Fruit fly (Drosophila melanogaster): ENCODE measurements around the gene CG10237.

CG10237 gene

dm6 chr2L:19434260-19434659 is 8.3 kb downstream of the CG10237 start (continued):
- TF ChIP-seq maf-S (GFP tag; optimal IDR thresholded peaks at IDR 0.05) (no peak), ATbp (GFP tag; optimal IDR thresholded peaks at IDR 0.05) (peak; percentile 87), CG15011 (GFP tag; optimal IDR thresholded peaks at IDR 0.05) (peak; percentile 51), seq (GFP tag; IDR thresholded peaks at IDR 0.05) (no peak), CG13775 (GFP tag; optimal IDR thresholded peaks at IDR 0.05) (no peak), CG32532 (GFP tag; IDR thresholded peaks at IDR 0.05) (no peak), CG8765 (GFP tag; IDR thresholded peaks at IDR 0.05) (no peak), CG17328 (GFP tag; IDR thresholded peaks at IDR 0.05) (no peak), CG13287 (GFP tag; IDR thresholded peaks at IDR 0.05; ENCODE audit: partially characterized antibody) (no peak), CG30431 (GFP tag; optimal IDR thresholded peaks at IDR 0.05) (no peak), CG2712 (tag; optimal IDR thresholded peaks at IDR 0.05) (peak; percentile 74), CG9727 (GFP tag; optimal IDR thresholded peaks at IDR 0.05) (peak; percentile 57), Fer1 (GFP tag; optimal IDR thresholded peaks at IDR 0.05) (peak; percentile 70), lbe (GFP tag; optimal IDR thresholded peaks at IDR 0.05) (no peak), Ptx1 (GFP tag; IDR thresholded peaks at IDR 0.05) (no peak), zen (tag; optimal IDR thresholded peaks at IDR 0.05) (peak; percentile 1), CG13894 (tag; optimal IDR thresholded peaks at IDR 0.05) (no peak), vnd (GFP tag; IDR thresholded peaks at IDR 0.05; ENCODE audit: partially characterized antibody) (no peak), crp (GFP tag; optimal IDR thresholded peaks at IDR 0.05) (no peak)

- TF ChIP-seq Sry-β (GFP tag; optimal IDR thresholded peaks at IDR 0.05) (no peak), Med (GFP tag) (peak; percentile 72), ems (GFP tag; optimal IDR thresholded peaks at IDR 0.05) (no peak), Opbp (GFP tag; IDR thresholded peaks at IDR 0.05; ENCODE audit: partially characterized antibody) (no peak), sug (tag; optimal IDR thresholded peaks at IDR 0.05) (peak; percentile 11), Fer1 (GFP tag; optimal IDR thresholded peaks at IDR 0.05) (peak; percentile 38), Sox100B (GFP tag; optimal IDR thresholded peaks at IDR 0.05) (peak; percentile 4), CG34422 (GFP tag; IDR thresholded peaks at IDR 0.05) (no peak), CG31441 (GFP tag; IDR thresholded peaks at IDR 0.05) (0 out of 2 replicates have a peak, but pooled peaks have one; percentile 14), fu2 (GFP tag; optimal IDR thresholded peaks at IDR 0.05) (no peak), repo (GFP tag; optimal IDR thresholded peaks at IDR 0.05) (no peak), CG4707 (GFP tag; optimal IDR thresholded peaks at IDR 0.05) (peak; percentile 46), gcm (GFP tag; optimal IDR thresholded peaks at IDR 0.05) (peak; percentile 70), dmrt11E (tag; optimal IDR thresholded peaks at IDR 0.05) (peak; percentile 16), grau (tag; optimal IDR thresholded peaks at IDR 0.05) (peak; percentile 63), mirr (GFP tag; optimal IDR thresholded peaks at IDR 0.05) (no peak), lab (GFP tag; optimal IDR thresholded peaks at IDR 0.05) (peak; percentile 46), nmo (GFP tag; optimal IDR thresholded peaks at IDR 0.05) (peak; percentile 8), Hr51 (GFP tag; optimal IDR thresholded peaks at IDR 0.05) (peak in 1 of 2 experiments; percentile 14), Fer3 (tag; optimal IDR thresholded peaks at IDR 0.05) (peak; percentile 8), caup (GFP tag; optimal IDR thresholded peaks at IDR 0.05; ENCODE audit: severe bottlenecking) (peak; percentile 11), CG6813 (GFP tag; optimal IDR thresholded peaks at IDR 0.05) (peak; percentile 33), CG5180 (GFP tag; optimal IDR thresholded peaks at IDR 0.05) (no peak), CG3847 (GFP tag; IDR thresholded peaks at IDR 0.05) (no peak), danr (GFP tag; IDR thresholded peaks at IDR 0.05) (no peak), esg (GFP tag; conservative IDR thresholded peaks at IDR 0.05) (no peak), zen2 (GFP tag; IDR thresholded peaks at IDR 0.05; ENCODE audit: partially characterized antibody) (no peak), D (optimal IDR thresholded peaks at IDR 0.05) (no peak), D (GFP tag; optimal IDR thresholded peaks at IDR 0.05) (peak; percentile 14), Meics (GFP tag; optimal IDR thresholded peaks at IDR 0.05) (peak; percentile 10), CG7839 (tag; optimal IDR thresholded peaks at IDR 0.05) (peak; percentile 22), gem (tag; optimal IDR thresholded peaks at IDR 0.05) (peak; percentile 53)
Measured at dm6 chr2L:19433292-19433691, 9.2 kb downstream of the CG10237 start.
